Fruit fly (Drosophila melanogaster): ENCODE measurements around the gene Fancm.

The Fancm gene

DNA sequence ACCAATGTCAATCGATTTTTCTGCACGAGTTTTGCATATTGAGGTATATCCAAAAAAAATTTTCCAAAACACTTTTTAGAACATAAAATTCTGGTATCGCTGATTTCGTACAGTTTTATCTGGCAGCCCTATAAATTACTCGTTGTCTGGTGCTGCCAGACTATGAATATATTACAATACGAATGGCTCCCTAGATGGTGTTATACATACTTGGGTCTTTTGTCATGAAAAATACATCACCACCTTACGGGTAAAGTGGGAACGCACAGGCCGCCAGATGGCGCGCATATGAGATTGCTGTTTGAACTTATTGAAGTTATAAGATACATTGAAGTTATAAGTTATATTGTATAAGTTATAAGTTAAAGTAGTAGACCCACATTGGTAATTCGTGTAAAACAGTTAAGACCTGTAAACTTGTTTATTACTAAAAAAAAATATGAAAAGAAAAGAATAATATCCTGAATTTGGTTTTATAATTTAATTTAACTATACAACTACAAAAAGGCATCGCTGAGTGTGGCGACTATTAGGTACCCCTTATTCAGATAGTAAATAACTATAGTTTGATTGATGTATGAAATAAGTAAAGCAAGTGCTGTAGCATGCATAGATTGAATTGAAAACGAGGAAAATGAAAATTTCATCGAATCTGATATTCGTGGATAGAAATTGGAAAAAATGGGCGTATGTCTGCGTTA, 5.7 kb downstream of the Fancm start (continued):
- TF ChIP-seq Trl (optimal IDR thresholded peaks at IDR 0.05) (no peak), Trl (GFP tag; optimal IDR thresholded peaks at IDR 0.05) (peak; percentile 57), sqz (GFP tag; optimal IDR thresholded peaks at IDR 0.05) (no peak), Abd-B (GFP tag; optimal IDR thresholded peaks at IDR 0.05) (peak; percentile 54), CG9215 (GFP tag; IDR thresholded peaks at IDR 0.05) (peak; percentile 42; the same call in 1 of the 2 replicates), CG1647 (GFP tag; optimal IDR thresholded peaks at IDR 0.05) (no peak), CG6791 (GFP tag; IDR thresholded peaks at IDR 0.05; ENCODE audit: partially characterized antibody) (peak; percentile 69), CG17612 (GFP tag; IDR thresholded peaks at IDR 0.05) (peak; percentile 51; the same call in 1 of the 2 replicates), D19A (tag; optimal IDR thresholded peaks at IDR 0.05) (peak; percentile 2), sima (GFP tag; optimal IDR thresholded peaks at IDR 0.05) (no peak), oc (tag; optimal IDR thresholded peaks at IDR 0.05) (no peak), exex (tag; optimal IDR thresholded peaks at IDR 0.05) (no peak), ham (GFP tag; IDR thresholded peaks at IDR 0.05) (no peak), CG17829 (tag; optimal IDR thresholded peaks at IDR 0.05) (peak; percentile 75), p53 (GFP tag; optimal IDR thresholded peaks at IDR 0.05) (peak; percentile 46), MBD-R2 (GFP tag; IDR thresholded peaks at IDR 0.05) (peak; percentile 19; the same call in 1 of the 2 replicates), CG7987 (GFP tag; optimal IDR thresholded peaks at IDR 0.05) (peak; percentile 78), hth (optimal IDR thresholded peaks at IDR 0.05) (no peak), mirr (GFP tag; optimal IDR thresholded peaks at IDR 0.05) (no peak), disco-r (GFP tag; optimal IDR thresholded peaks at IDR 0.05) (no peak), CG15011 (GFP tag; optimal IDR thresholded peaks at IDR 0.05) (no peak), CG9932 (GFP tag; IDR thresholded peaks at IDR 0.05) (peak; percentile 76), bowl (GFP tag; IDR thresholded peaks at IDR 0.05) (no peak), ewg (GFP tag; optimal IDR thresholded peaks at IDR 0.05) (peak; percentile 41), CG9609 (GFP tag; optimal IDR thresholded peaks at IDR 0.05) (peak; percentile 45)

dm6 chr3R:21493580-21494257, 11.6 kb downstream of the Fancm start:
- peak; percentile 20 for TF ChIP-seq CG5245 (GFP tag; optimal IDR thresholded peaks at IDR 0.05)
- TF ChIP-seq CG3847 (GFP tag; IDR thresholded peaks at IDR 0.05) = no peak
- no peak for TF ChIP-seq ftz-f1 (GFP tag; optimal IDR thresholded peaks at IDR 0.05)
- no peak for TF ChIP-seq D19B (GFP tag; optimal IDR thresholded peaks at IDR 0.05)
- TF ChIP-seq HLH54F (GFP tag; optimal IDR thresholded peaks at IDR 0.05) = no peak
- TF ChIP-seq gfzf (GFP tag; optimal IDR thresholded peaks at IDR 0.05) = no peak
- 0 out of 2 replicates have a peak, but pooled peaks have one; percentile 23 for TF ChIP-seq CG17328 (GFP tag; IDR thresholded peaks at IDR 0.05)
- no peak for TF ChIP-seq Gsc (GFP tag; IDR thresholded peaks at IDR 0.05)
- TF ChIP-seq CG6791 (GFP tag; IDR thresholded peaks at IDR 0.05; ENCODE audit: partially characterized antibody) = no peak
- TF ChIP-seq Max (GFP tag; optimal IDR thresholded peaks at IDR 0.05) = no peak
- no peak for TF ChIP-seq MESR4 (GFP tag; optimal IDR thresholded peaks at IDR 0.05)
- TF ChIP-seq klu (GFP tag; IDR thresholded peaks at IDR 0.05) = no peak
- no peak for TF ChIP-seq Lim3 (GFP tag; IDR thresholded peaks at IDR 0.05)
- TF ChIP-seq dpn (GFP tag; optimal IDR thresholded peaks at IDR 0.05) = peak in 1 of 2 experiments; percentile 34
- peak; percentile 18 for TF ChIP-seq twi (tag; optimal IDR thresholded peaks at IDR 0.05)
- no peak for TF ChIP-seq CrebB (tag; optimal IDR thresholded peaks at IDR 0.05)
- no peak for TF ChIP-seq crc (GFP tag; optimal IDR thresholded peaks at IDR 0.05)
- TF ChIP-seq Sox100B (GFP tag; optimal IDR thresholded peaks at IDR 0.05) = peak; percentile 70
- no peak for TF ChIP-seq CG13296 (GFP tag; optimal IDR thresholded peaks at IDR 0.05)
- no peak for TF ChIP-seq aop (GFP tag; IDR thresholded peaks at IDR 0.05)
- no peak for TF ChIP-seq Ets97D (GFP tag; optimal IDR thresholded peaks at IDR 0.05)
- TF ChIP-seq CG9437 (GFP tag; optimal IDR thresholded peaks at IDR 0.05) = no peak
- TF ChIP-seq CG32532 (GFP tag; IDR thresholded peaks at IDR 0.05) = no peak
- no peak for TF ChIP-seq CG17568 (GFP tag; optimal IDR thresholded peaks at IDR 0.05)
- peak; percentile 59 for TF ChIP-seq phol (tag; optimal IDR thresholded peaks at IDR 0.05)
- no peak for TF ChIP-seq Aef1 (GFP tag; IDR thresholded peaks at IDR 0.05)

Measured in whole organism, embryonic.